Fruit fly (Drosophila melanogaster) whole organism, embryonic: Measurements from ENCODE around the gene CG9919.

Experiments used
- Antp ChIP-seq: fragments of 200-800 bp; sonication (Bioruptor generic); optimal IDR thresholded peaks from 3 replicates; lab custom pipeline; 2016; ENCODE audit warnings: missing biosample characterization, missing genetic modification characterization
- CG9932 ChIP-seq: fragments of 200-800 bp; sonication (Bioruptor generic); IDR thresholded peaks from 2 replicates; pipeline ENCODE4 v1.3.6; 2022; ENCODE audit warnings: missing biosample characterization, missing genetic modification characterization
- aop ChIP-seq: fragments of 200-800 bp; sonication (Bioruptor generic); IDR thresholded peaks from 2 replicates; pipeline ENCODE4 v1.3.6; 2022; ENCODE audit warnings: missing biosample characterization, missing genetic modification characterization
- fd3F ChIP-seq: fragments of 200-800 bp; sonication (Bioruptor generic); optimal IDR thresholded peaks from 2 replicates; lab custom pipeline; 2018; ENCODE audit warnings: missing biosample characterization, mild to moderate bottlenecking, missing genetic modification characterization, moderate library complexity
- gsb ChIP-seq: fragments of 200-800 bp; sonication (Bioruptor generic); IDR thresholded peaks from 2 replicates; pipeline ENCODE4 v1.3.6; 2022; ENCODE audit warnings: missing biosample characterization, missing genetic modification characterization

- TF ChIP-seq CG9932 (GFP tag; lab: Robert Waterston, UW) (no peak; the same call in none of the 2 replicates), aop (no peak), gsb (GFP tag; lab: Robert Waterston, UW) (no peak), fd3F (GFP tag; lab: Kevin White, UChicago) (peak; percentile 13), Antp (peak; percentile 24)
Observed at dm6 chrX:16288492-16288964, 42.0 kb downstream of the CG9919 start, which contains the start of the genes CG32576 and caz.
